Worm (Caenorhabditis elegans) whole organism, L1 larva: ENCODE data around the gene srh-243.

Experiments
- ama-1 ChIP-seq: fragments of 150-350 bp; optimal IDR thresholded peaks from 2 replicates; lab custom pipeline; 2014
- dpl-1 ChIP-seq, 3 experiments: fragments of 150-350 bp in 2 of 3; sonication (generic microtip) in 1 of 3; optimal IDR thresholded peaks; 2 replicates each; lab custom pipeline; 2014 to 2017; ENCODE audit warnings: missing biosample characterization in 3 of 3, missing genetic modification characterization in 3 of 3, missing genetic modification reagents in 3 of 3
- hlh-4 ChIP-seq: sonication (generic microtip); optimal IDR thresholded peaks from 2 replicates; lab custom pipeline; 2016; ENCODE audit warnings: mild to moderate bottlenecking, missing genetic modification characterization, missing compliant biosample characterization
- zag-1 ChIP-seq: fragments of 150-350 bp; optimal IDR thresholded peaks from 2 replicates; lab custom pipeline; 2014; ENCODE audit warnings: missing biosample characterization, missing genetic modification characterization
- ztf-4 ChIP-seq: fragments of 150-350 bp; optimal IDR thresholded peaks from 2 replicates; lab custom pipeline; 2014; ENCODE audit warnings: missing biosample characterization, missing genetic modification characterization

DNA sequence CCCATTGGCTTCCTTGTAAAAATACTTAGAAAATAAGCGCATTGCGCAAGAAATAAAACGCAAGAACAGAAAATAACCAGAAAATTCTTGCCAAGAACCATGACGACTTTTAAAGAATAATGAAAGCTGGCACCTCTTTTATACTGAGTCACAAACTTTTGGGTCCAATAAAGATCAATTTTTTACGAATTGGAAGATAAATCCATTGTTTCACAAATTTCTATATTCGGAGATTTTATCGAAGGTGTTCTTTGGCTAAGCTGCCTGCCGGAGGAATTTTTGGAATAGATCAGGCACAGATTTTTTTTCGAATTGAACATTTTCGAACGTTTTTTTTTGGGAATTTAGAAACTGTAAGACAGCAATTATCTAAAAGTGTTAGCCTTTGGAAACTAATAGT lies 42.7 kb downstream of the srh-243 start, which contains the start of gene C31B8.9:
- TF ChIP-seq zag-1 (tag; lab: Kevin White, UChicago) (no peak), dpl-1 (GFP tag; optimal IDR thresholded peaks at IDR 0.05; lab: Kevin White, UChicago) (no peak), ztf-4 (tag; lab: Kevin White, UChicago) (no peak), hlh-4 (no peak), ama-1 (lab: Kevin White, UChicago) (no peak)
